ENCODE assay signal across 1 fruit fly cellular context in genomic region chrX:4202235-4202794, dm6.
TF ChIP-seq lines count a peak whose summit lies in the region.

No protein-coding gene starts in this region.

TF ChIP-seq in whole organism, embryonic, 481 proteins besides CTCF, POLR2A, EP300 and RAD21 (continued from another document):
- peak; percentile 10 to 90 for TF ChIP-seq Pdp1 (GFP tag; optimal IDR thresholded peaks at IDR 0.05; lab: Kevin White, UChicago)
- TF ChIP-seq oc (tag; optimal IDR thresholded peaks at IDR 0.05; lab: Kevin White, UChicago): peak; percentile 1
- no peak for TF ChIP-seq hbn (GFP tag; IDR thresholded peaks at IDR 0.05; lab: Robert Waterston, UW; ENCODE audit: partially characterized antibody)
- TF ChIP-seq zen (tag; optimal IDR thresholded peaks at IDR 0.05; lab: Kevin White, UChicago): peak; percentile 34
- no peak for TF ChIP-seq Elba2 (GFP tag; optimal IDR thresholded peaks at IDR 0.05; lab: Kevin White, UChicago)
- TF ChIP-seq CG4424 (GFP tag; optimal IDR thresholded peaks at IDR 0.05; lab: Kevin White, UChicago): no peak
- no peak for TF ChIP-seq H2.0 (GFP tag; IDR thresholded peaks at IDR 0.05; lab: Robert Waterston, UW)
- no peak for TF ChIP-seq Lpt (GFP tag; optimal IDR thresholded peaks at IDR 0.05; lab: Kevin White, UChicago)
- no peak for TF ChIP-seq amos (GFP tag; IDR thresholded peaks at IDR 0.05; lab: Robert Waterston, UW; ENCODE audit: partially characterized antibody)
- no peak for TF ChIP-seq Dip2 (GFP tag; IDR thresholded peaks at IDR 0.05; lab: Robert Waterston, UW)
- no peak for TF ChIP-seq Xbp1 (GFP tag; optimal IDR thresholded peaks at IDR 0.05; lab: Kevin White, UChicago)
- 0 out of 3 replicates have a peak, but pooled peaks have one; percentile 20 for TF ChIP-seq otp (GFP tag; IDR thresholded peaks at IDR 0.05; lab: Robert Waterston, UW)
- no peak for TF ChIP-seq CG6272 (GFP tag; IDR thresholded peaks at IDR 0.05; lab: Robert Waterston, UW)
- TF ChIP-seq NK7.1 (GFP tag; optimal IDR thresholded peaks at IDR 0.05; lab: Kevin White, UChicago): no peak
- TF ChIP-seq H15 (GFP tag; IDR thresholded peaks at IDR 0.05; lab: Robert Waterston, UW): no peak
- TF ChIP-seq gt (GFP tag; IDR thresholded peaks at IDR 0.05; lab: Robert Waterston, UW): no peak
- TF ChIP-seq Sox100B (GFP tag; optimal IDR thresholded peaks at IDR 0.05; lab: Kevin White, UChicago): peak; percentile 39
- peak; percentile 18 for TF ChIP-seq CG2712 (tag; optimal IDR thresholded peaks at IDR 0.05; lab: Kevin White, UChicago)
- TF ChIP-seq jing (GFP tag; optimal IDR thresholded peaks at IDR 0.05; lab: Kevin White, UChicago): no peak
- no peak for TF ChIP-seq B-H1 (GFP tag; IDR thresholded peaks at IDR 0.05; lab: Robert Waterston, UW)
- peak; percentile 75 for TF ChIP-seq CG18599 (GFP tag; optimal IDR thresholded peaks at IDR 0.05; lab: Kevin White, UChicago)
- TF ChIP-seq CG10267 (tag; optimal IDR thresholded peaks at IDR 0.05; lab: Kevin White, UChicago): peak; percentile 12
- no peak for TF ChIP-seq Ptx1 (GFP tag; IDR thresholded peaks at IDR 0.05; lab: Robert Waterston, UW)
- no peak for TF ChIP-seq Aef1 (GFP tag; IDR thresholded peaks at IDR 0.05; lab: Robert Waterston, UW)
- no peak for TF ChIP-seq CG3065 (GFP tag; optimal IDR thresholded peaks at IDR 0.05; lab: Kevin White, UChicago)
- TF ChIP-seq Gug (GFP tag; IDR thresholded peaks at IDR 0.05; lab: Robert Waterston, UW): no peak
- peak; percentile 49 for TF ChIP-seq fd64A (GFP tag; optimal IDR thresholded peaks at IDR 0.05; lab: Kevin White, UChicago)
- peak; percentile 87 for TF ChIP-seq fd102C (GFP tag; optimal IDR thresholded peaks at IDR 0.05; lab: Kevin White, UChicago)
- no peak for TF ChIP-seq CG4730 (GFP tag; IDR thresholded peaks at IDR 0.05; lab: Robert Waterston, UW)
- TF ChIP-seq CG11696 (GFP tag; IDR thresholded peaks at IDR 0.05; lab: Robert Waterston, UW): no peak
- peak; percentile 38 for TF ChIP-seq cwo (GFP tag; optimal IDR thresholded peaks at IDR 0.05; lab: Kevin White, UChicago)
- TF ChIP-seq CG4404 (GFP tag; IDR thresholded peaks at IDR 0.05; lab: Robert Waterston, UW): no peak
- TF ChIP-seq E2f1 (GFP tag; IDR thresholded peaks at IDR 0.05; lab: Robert Waterston, UW): no peak
- peak; percentile 75 for TF ChIP-seq ATbp (GFP tag; optimal IDR thresholded peaks at IDR 0.05; lab: Kevin White, UChicago)
- TF ChIP-seq knrl (GFP tag; IDR thresholded peaks at IDR 0.05; lab: Robert Waterston, UW; ENCODE audit: partially characterized antibody): no peak
- TF ChIP-seq nom (GFP tag; optimal IDR thresholded peaks at IDR 0.05; lab: Kevin White, UChicago): no peak
- no peak for TF ChIP-seq pho (GFP tag; optimal IDR thresholded peaks at IDR 0.05; lab: Kevin White, UChicago)
- TF ChIP-seq CG2202 (tag; optimal IDR thresholded peaks at IDR 0.05; lab: Kevin White, UChicago): peak; percentile 49
